Fruit fly (Drosophila melanogaster): ENCODE measurements around the gene CG43074.

CG43074 gene

dm6 chr3L:3438473-3438872 lies 46.0 kb downstream of the CG43074 start (continued):
- TF ChIP-seq dm (GFP tag; optimal IDR thresholded peaks at IDR 0.05) (no peak), prd (optimal IDR thresholded peaks at IDR 0.05) (no peak), prd (GFP tag; IDR thresholded peaks at IDR 0.05) (peak; percentile 84), Aef1 (GFP tag; IDR thresholded peaks at IDR 0.05) (no peak), BEAF-32 (GFP tag; optimal IDR thresholded peaks at IDR 0.05) (no peak), sima (GFP tag; optimal IDR thresholded peaks at IDR 0.05) (no peak), Dll (GFP tag; IDR thresholded peaks at IDR 0.05; ENCODE audit: partially characterized antibody) (no peak), crc (GFP tag; optimal IDR thresholded peaks at IDR 0.05) (no peak), ase (GFP tag; IDR thresholded peaks at IDR 0.05) (peak; percentile 42; the same call in 1 of the 3 replicates), pzg (GFP tag; optimal IDR thresholded peaks at IDR 0.05) (no peak), Vsx1 (GFP tag; optimal IDR thresholded peaks at IDR 0.05) (peak; percentile 42), dpn (GFP tag; optimal IDR thresholded peaks at IDR 0.05) (peak; percentile 41 to 61), dmrt11E (tag; optimal IDR thresholded peaks at IDR 0.05) (peak; percentile 88), CG6654 (GFP tag; optimal IDR thresholded peaks at IDR 0.05) (peak; percentile 6), ara (GFP tag; IDR thresholded peaks at IDR 0.05) (peak; percentile 60), luna (GFP tag; optimal IDR thresholded peaks at IDR 0.05) (no peak), nerfin-2 (GFP tag; IDR thresholded peaks at IDR 0.05; ENCODE audit: partially characterized antibody) (no peak), CG4730 (GFP tag; IDR thresholded peaks at IDR 0.05) (peak; percentile 37; the same call in 1 of the 2 replicates), Dbx (GFP tag; IDR thresholded peaks at IDR 0.05) (no peak), CHES-1-like (GFP tag; optimal IDR thresholded peaks at IDR 0.05) (no peak), bsh (GFP tag; optimal IDR thresholded peaks at IDR 0.05) (peak in 1 of 2 experiments; percentile 85), lbe (GFP tag; optimal IDR thresholded peaks at IDR 0.05) (no peak), NC2β (GFP tag; optimal IDR thresholded peaks at IDR 0.05) (peak; percentile 68), CG6175 (GFP tag; IDR thresholded peaks at IDR 0.05) (no peak), sug (tag; optimal IDR thresholded peaks at IDR 0.05) (no peak), CG10274 (GFP tag; optimal IDR thresholded peaks at IDR 0.05) (no peak), CG13287 (GFP tag; IDR thresholded peaks at IDR 0.05; ENCODE audit: partially characterized antibody) (no peak), CG32767 (GFP tag; IDR thresholded peaks at IDR 0.05) (peak; percentile 30; the same call in 1 of the 2 replicates), CG31224 (GFP tag; IDR thresholded peaks at IDR 0.05) (0 out of 2 replicates have a peak, but pooled peaks have one; percentile 27), CG16863 (GFP tag; optimal IDR thresholded peaks at IDR 0.05) (peak; percentile 60), maf-S (GFP tag; optimal IDR thresholded peaks at IDR 0.05) (no peak), ken (GFP tag; IDR thresholded peaks at IDR 0.05) (no peak), HLHmδ (GFP tag; optimal IDR thresholded peaks at IDR 0.05) (no peak), Dp (GFP tag; optimal IDR thresholded peaks at IDR 0.05) (no peak), Xbp1 (GFP tag; optimal IDR thresholded peaks at IDR 0.05) (peak; percentile 65), tio (GFP tag; optimal IDR thresholded peaks at IDR 0.05) (peak; percentile 53), Side (GFP tag; optimal IDR thresholded peaks at IDR 0.05) (peak; percentile 33), shn (GFP tag; optimal IDR thresholded peaks at IDR 0.05) (peak; percentile 9), HmgD (GFP tag; optimal IDR thresholded peaks at IDR 0.05) (no peak), lab (GFP tag; optimal IDR thresholded peaks at IDR 0.05) (peak; percentile 66), CG10209 (GFP tag; optimal IDR thresholded peaks at IDR 0.05) (peak; percentile 60), Gsc (GFP tag; IDR thresholded peaks at IDR 0.05) (no peak), MESR4 (GFP tag; optimal IDR thresholded peaks at IDR 0.05) (no peak), CG14441 (GFP tag; IDR thresholded peaks at IDR 0.05) (0 out of 2 replicates have a peak, but pooled peaks have one; percentile 12), exex (tag; optimal IDR thresholded peaks at IDR 0.05) (no peak), unpg (GFP tag; optimal IDR thresholded peaks at IDR 0.05) (peak; percentile 83), chif (GFP tag; optimal IDR thresholded peaks at IDR 0.05) (peak; percentile 60 to 70), gro (GFP tag; optimal IDR thresholded peaks at IDR 0.05) (no peak), E2f1 (GFP tag; IDR thresholded peaks at IDR 0.05) (peak; percentile 62), jigr1 (GFP tag; IDR thresholded peaks at IDR 0.05) (no peak), fd64A (GFP tag; optimal IDR thresholded peaks at IDR 0.05) (no peak)
